Worm (Caenorhabditis elegans) whole organism, early embryonic: ENCODE results near the gene nhr-76.

Experiments
- F13C5.2 ChIP-seq: sonication (generic microtip); optimal IDR thresholded peaks from 2 replicates; lab custom pipeline; 2017; ENCODE audit warnings: mild to moderate bottlenecking, missing genetic modification characterization, inconsistent platforms, missing compliant biosample characterization
- aly-1 ChIP-seq: sonication (generic microtip); optimal IDR thresholded peaks from 2 replicates; lab custom pipeline; 2016; ENCODE audit warnings: missing genetic modification characterization, missing compliant biosample characterization
- ama-1 ChIP-seq: fragments of 150-350 bp; optimal IDR thresholded peaks from 2 replicates; lab custom pipeline; 2014
- ceh-36 ChIP-seq: sonication (generic microtip); optimal IDR thresholded peaks from 2 replicates; lab custom pipeline; 2016; ENCODE audit warnings: missing genetic modification characterization, inconsistent platforms, missing compliant biosample characterization
- flt-1 ChIP-seq: fragments of 200-800 bp; sonication (Bioruptor generic); IDR thresholded peaks from 2 replicates; pipeline ENCODE4 v1.3.6; 2022; ENCODE audit warnings: missing genetic modification characterization, missing compliant biosample characterization
- hmbx-1 ChIP-seq: sonication (generic microtip); optimal IDR thresholded peaks from 2 replicates; lab custom pipeline; 2016; ENCODE audit warnings: mild to moderate bottlenecking, missing genetic modification characterization, missing compliant biosample characterization
- hmg-4 ChIP-seq: fragments of 200-800 bp; sonication (Bioruptor generic); optimal IDR thresholded peaks from 2 replicates; lab custom pipeline; 2018; ENCODE audit warnings: mild to moderate bottlenecking, missing genetic modification characterization, missing compliant biosample characterization
- scrt-1 ChIP-seq: fragments of 200-800 bp; sonication (Bioruptor generic); IDR thresholded peaks from 2 replicates; pipeline ENCODE4 v1.3.6; 2022; ENCODE audit warnings: missing genetic modification characterization, missing compliant biosample characterization
- sea-1 ChIP-seq: fragments of 200-800 bp; sonication (Bioruptor generic); conservative IDR thresholded peaks from 2 replicates; pipeline ENCODE4 v1.3.6; 2022; ENCODE audit warnings: missing genetic modification characterization, missing compliant biosample characterization
- tbx-11 ChIP-seq: fragments of 200-800 bp; sonication (Bioruptor generic); IDR thresholded peaks from 2 replicates; pipeline ENCODE4 v1.3.6; 2022; ENCODE audit warnings: missing genetic modification characterization, missing compliant biosample characterization

ce11 chrIV:606055-606454 is 21.3 kb upstream of the nhr-76 start, which contains the start of gene inx-18:
- no peak for TF ChIP-seq aly-1 (tag; lab: Kevin White, UChicago)
- no peak for TF ChIP-seq ama-1 (lab: Kevin White, UChicago)
- TF ChIP-seq hmbx-1: no peak
- no peak for TF ChIP-seq flt-1 (GFP tag; lab: Robert Waterston, UW)
- TF ChIP-seq F13C5.2 (tag; lab: Kevin White, UChicago): no peak
- no peak for TF ChIP-seq sea-1
- no peak for TF ChIP-seq hmg-4 (GFP tag; lab: Kevin White, UChicago)
- TF ChIP-seq tbx-11 (GFP tag; lab: Robert Waterston, UW): no peak
- TF ChIP-seq ceh-36 (tag; lab: Kevin White, UChicago): no peak
- no peak for TF ChIP-seq scrt-1 (GFP tag; lab: Robert Waterston, UW)
